Worm (Caenorhabditis elegans) whole organism, L4/young adult: ENCODE results near the gene ZK1248.19.

Experiments used
- W03F9.2 ChIP-seq: fragments of 150-350 bp; optimal IDR thresholded peaks from 2 replicates; lab custom pipeline; 2014; ENCODE audit warnings: missing biosample characterization, missing genetic modification characterization
- him-1 ChIP-seq: sonication (generic microtip); optimal IDR thresholded peaks from 2 replicates; lab custom pipeline; 2016; ENCODE audit warnings: missing genotype, missing genetic modification reagents, missing genetic modification characterization, missing compliant biosample characterization

- no peak for TF ChIP-seq W03F9.2 (tag; lab: Kevin White, UChicago)
- no peak for TF ChIP-seq him-1 (tag; lab: Kevin White, UChicago)
Observed at ce11 chrII:5838453-5838852, 761 bp downstream of the ZK1248.19 start, which contains the start of gene ZK1248.15.
